Worm (Caenorhabditis elegans) whole organism, L1 larva: ENCODE results near the gene C07G1.15.

Experiments used
- C16A3.4 ChIP-seq: fragments of 150-350 bp; optimal IDR thresholded peaks from 2 replicates; lab custom pipeline; 2014; ENCODE audit warnings: missing biosample characterization, missing genetic modification characterization
- Y116A8C.19 ChIP-seq: sonication (generic microtip); optimal IDR thresholded peaks from 2 replicates; lab custom pipeline; 2016; ENCODE audit warnings: missing compliant biosample characterization, missing genetic modification characterization, borderline replicate concordance
- ama-1 ChIP-seq: fragments of 150-350 bp; optimal IDR thresholded peaks from 2 replicates; lab custom pipeline; 2014
- ceh-82 ChIP-seq, 3 experiments: fragments of 150-350 bp in 1 of 3; sonication (generic microtip) in 2 of 3; optimal IDR thresholded peaks; 2 replicates each; lab custom pipeline; 2014 to 2017; ENCODE audit warnings: missing biosample characterization in 3 of 3, missing genetic modification characterization in 3 of 3
- elt-3 ChIP-seq, 6 experiments: fragments of 150-350 bp in 1 of 6; sonication (generic microtip); optimal IDR thresholded peaks; 2 replicates each; lab custom pipeline; 2017 to 2018; ENCODE audit warnings: missing biosample characterization in 6 of 6, missing genetic modification characterization in 6 of 6, inconsistent platforms in 1 of 6
- fkh-10 ChIP-seq: sonication (generic microtip); optimal IDR thresholded peaks from 2 replicates; lab custom pipeline; 2017; ENCODE audit warnings: missing biosample characterization, missing genetic modification reagents, missing genetic modification characterization
- fos-1 ChIP-seq: fragments of 150-350 bp; optimal IDR thresholded peaks from 2 replicates; lab custom pipeline; 2014; ENCODE audit warnings: missing biosample characterization, missing genetic modification characterization
- isw-1 ChIP-seq: fragments of 200-800 bp; sonication (Bioruptor generic); IDR thresholded peaks from 2 replicates; pipeline ENCODE4 v1.3.6; 2022; ENCODE audit warnings: missing genetic modification characterization, missing compliant biosample characterization
- jun-1 ChIP-seq: fragments of 150-350 bp; optimal IDR thresholded peaks from 2 replicates; lab custom pipeline; 2014; ENCODE audit warnings: missing biosample characterization, missing genetic modification reagents, missing genetic modification characterization
- nhr-11 ChIP-seq: fragments of 150-350 bp; optimal IDR thresholded peaks from 2 replicates; lab custom pipeline; 2014; ENCODE audit warnings: missing biosample characterization, missing genetic modification characterization
- nhr-28 ChIP-seq: fragments of 150-350 bp; optimal IDR thresholded peaks from 2 replicates; lab custom pipeline; 2014; ENCODE audit warnings: missing biosample characterization, missing genetic modification characterization
- pqm-1 ChIP-seq: sonication (generic microtip); optimal IDR thresholded peaks from 3 replicates; lab custom pipeline; 2017; ENCODE audit warnings: missing biosample characterization, missing genetic modification characterization
- sptf-1 ChIP-seq: fragments of 150-350 bp; optimal IDR thresholded peaks from 2 replicates; lab custom pipeline; 2014; ENCODE audit warnings: missing biosample characterization, missing genetic modification characterization
- unc-86 ChIP-seq: sonication (generic microtip); optimal IDR thresholded peaks from 2 replicates; lab custom pipeline; 2016; ENCODE audit warnings: missing genetic modification characterization, missing compliant biosample characterization

DNA sequence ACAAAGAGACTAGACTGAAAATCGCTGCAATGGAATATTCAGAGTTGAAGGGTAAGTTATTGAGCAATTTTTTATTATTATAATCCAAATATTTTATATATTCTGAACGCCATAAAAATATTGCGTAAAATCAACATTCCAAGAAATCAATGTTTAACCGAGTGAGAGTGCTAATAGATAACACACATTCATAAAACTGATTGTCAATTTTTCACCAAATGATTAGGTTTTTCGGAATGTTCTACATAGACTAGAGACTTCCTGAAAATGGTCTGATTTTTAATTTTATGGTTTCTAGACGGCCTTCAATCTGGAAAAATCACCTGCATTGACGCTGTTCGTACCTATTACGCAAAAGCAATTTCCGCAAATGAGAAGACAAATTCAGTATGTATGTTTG lies 17.1 kb upstream of the C07G1.15 start:
- no peak for TF ChIP-seq fkh-10 (GFP tag; lab: Kevin White, UChicago)
- TF ChIP-seq jun-1 (tag; lab: Kevin White, UChicago) = no peak
- TF ChIP-seq C16A3.4 = no peak
- TF ChIP-seq elt-3 (tag; optimal IDR thresholded peaks at IDR 0.05; lab: Kevin White, UChicago) = no peak
- TF ChIP-seq isw-1 (GFP tag; lab: Robert Waterston, UW) = no peak
- no peak for TF ChIP-seq fos-1 (tag; lab: Kevin White, UChicago)
- no peak for TF ChIP-seq nhr-28 (tag; lab: Kevin White, UChicago)
- no peak for TF ChIP-seq sptf-1
- TF ChIP-seq ceh-82 (tag; optimal IDR thresholded peaks at IDR 0.05; lab: Kevin White, UChicago) = no peak
- TF ChIP-seq unc-86 (tag; lab: Kevin White, UChicago) = no peak
- no peak for TF ChIP-seq Y116A8C.19 (tag; lab: Kevin White, UChicago)
- no peak for TF ChIP-seq ama-1 (lab: Kevin White, UChicago)
- TF ChIP-seq pqm-1 (tag; lab: Kevin White, UChicago) = no peak
- TF ChIP-seq nhr-11 (tag; lab: Kevin White, UChicago) = no peak
